Fruit fly (Drosophila melanogaster): ENCODE measurements around the gene Nuf2.

dm6 chr2L:7082203-7082602 is 16.6 kb upstream of the Nuf2 start:
- TF ChIP-seq pan (optimal IDR thresholded peaks at IDR 0.05), result no peak
- no peak for TF ChIP-seq CG8478 (optimal IDR thresholded peaks at IDR 0.05)

Data from whole organism.